Fruit fly (Drosophila melanogaster) whole organism, embryonic: ENCODE measurements around the gene CG11920.

Experiments used
- Ada2b ChIP-seq: fragments of 200-800 bp; sonication (Bioruptor generic); IDR thresholded peaks from 2 replicates; pipeline ENCODE4 v1.3.6; 2022; ENCODE audit warnings: missing biosample characterization, missing genetic modification characterization
- Atf6 ChIP-seq: fragments of 200-800 bp; sonication (Bioruptor generic); IDR thresholded peaks from 2 replicates; pipeline ENCODE4 v1.3.6; 2022; ENCODE audit warnings: missing biosample characterization, missing genetic modification characterization
- Awh ChIP-seq: fragments of 200-800 bp; sonication (Bioruptor generic); IDR thresholded peaks from 2 replicates; pipeline ENCODE4, ENCODE4 v1.3.6; 2022; ENCODE audit warnings: missing biosample characterization, missing genetic modification characterization
- CG10147 ChIP-seq: fragments of 200-800 bp; sonication (Bioruptor generic); optimal IDR thresholded peaks from 2 replicates; lab custom pipeline; 2019; ENCODE audit warnings: missing biosample characterization, mild to moderate bottlenecking, missing genetic modification characterization, moderate library complexity
- CG13424 ChIP-seq: fragments of 200-800 bp; sonication (Bioruptor generic); optimal IDR thresholded peaks from 2 replicates; lab custom pipeline; 2019; ENCODE audit warnings: missing biosample characterization, mild to moderate bottlenecking, missing genetic modification characterization, moderate library complexity
- CG13894 ChIP-seq: fragments of 200-800 bp; sonication (Bioruptor generic); optimal IDR thresholded peaks from 3 replicates; lab custom pipeline; 2018; ENCODE audit warnings: missing biosample characterization, mild to moderate bottlenecking, missing genetic modification characterization, moderate library complexity
- CG14050 ChIP-seq: fragments of 200-800 bp; sonication (Bioruptor generic); IDR thresholded peaks from 3 replicates; pipeline ENCODE4 v1.3.6; 2022; ENCODE audit warnings: missing biosample characterization, missing genetic modification characterization
- CG17361 ChIP-seq: fragments of 200-800 bp; sonication (Bioruptor generic); IDR thresholded peaks from 3 replicates; pipeline ENCODE4 v1.3.6; 2022; ENCODE audit warnings: missing biosample characterization, missing genetic modification characterization
- CG17912 ChIP-seq: fragments of 200-800 bp; sonication (Bioruptor generic); optimal IDR thresholded peaks from 2 replicates; lab custom pipeline; 2018; ENCODE audit warnings: missing biosample characterization, mild to moderate bottlenecking, missing genetic modification characterization
- CG2199 ChIP-seq: fragments of 200-800 bp; sonication (Bioruptor generic); IDR thresholded peaks from 3 replicates; pipeline ENCODE4 v1.3.6; 2022; ENCODE audit warnings: missing biosample characterization, missing genetic modification characterization
- CG31224 ChIP-seq: fragments of 200-800 bp; sonication (Bioruptor generic); IDR thresholded peaks from 2 replicates; pipeline ENCODE4 v1.3.6; 2022; ENCODE audit warnings: missing biosample characterization, missing genetic modification characterization
- CG32532 ChIP-seq: fragments of 200-800 bp; sonication (Bioruptor generic); IDR thresholded peaks from 2 replicates; pipeline ENCODE4 v1.3.6; 2022; ENCODE audit warnings: missing biosample characterization, missing genetic modification characterization
- CG3407 ChIP-seq: fragments of 200-800 bp; sonication (Bioruptor generic); optimal IDR thresholded peaks from 2 replicates; lab custom pipeline; 2018; ENCODE audit warnings: missing biosample characterization, mild to moderate bottlenecking, missing genetic modification characterization
- CG34376 ChIP-seq: fragments of 200-800 bp; sonication (Bioruptor generic); optimal IDR thresholded peaks from 2 replicates; lab custom pipeline; 2018; ENCODE audit warnings: missing biosample characterization, mild to moderate bottlenecking, missing genetic modification characterization
- CG43689 ChIP-seq: fragments of 200-800 bp; sonication (Bioruptor generic); IDR thresholded peaks from 2 replicates; pipeline ENCODE4 v1.3.6; 2022; ENCODE audit warnings: missing biosample characterization, missing genetic modification characterization
- CG4424 ChIP-seq: fragments of 200-800 bp; sonication (Bioruptor generic); optimal IDR thresholded peaks from 3 replicates; lab custom pipeline; 2016; ENCODE audit warnings: missing biosample characterization, missing genetic modification characterization
- CG6689 ChIP-seq: fragments of 200-800 bp; sonication (Bioruptor generic); IDR thresholded peaks from 2 replicates; pipeline ENCODE4 v1.3.6; 2022; ENCODE audit warnings: missing biosample characterization, missing genetic modification characterization
- CG7357 ChIP-seq: fragments of 200-800 bp; sonication (Bioruptor generic); IDR thresholded peaks from 3 replicates; pipeline ENCODE4 v1.3.6; 2022; ENCODE audit warnings: missing biosample characterization, missing genetic modification characterization
- CG7556 ChIP-seq: fragments of 200-800 bp; sonication (Bioruptor generic); optimal IDR thresholded peaks from 2 replicates; lab custom pipeline; 2017; ENCODE audit warnings: missing biosample characterization, mild to moderate bottlenecking, missing genetic modification characterization
- CG8478 ChIP-seq: fragments of >200 bp; optimal IDR thresholded peaks from 2 replicates; lab custom pipeline; 2018
- CG8944 ChIP-seq: fragments of 200-800 bp; sonication (Bioruptor generic); optimal IDR thresholded peaks from 3 replicates; lab custom pipeline; 2016; ENCODE audit warnings: missing biosample characterization, missing genetic modification characterization
- CG9817 ChIP-seq: fragments of 200-800 bp; sonication (Bioruptor generic); optimal IDR thresholded peaks from 2 replicates; lab custom pipeline; 2018; ENCODE audit warnings: missing biosample characterization, mild to moderate bottlenecking, missing genetic modification characterization, moderate library complexity
- Chrac-16 ChIP-seq: fragments of 200-800 bp; sonication (Bioruptor generic); optimal IDR thresholded peaks from 3 replicates; lab custom pipeline; 2016; ENCODE audit warnings: missing biosample characterization, missing genetic modification characterization
- CkIIα-i1 ChIP-seq: fragments of 200-800 bp; sonication (Bioruptor generic); IDR thresholded peaks from 2 replicates; pipeline ENCODE4 v1.3.6; 2022; ENCODE audit warnings: missing biosample characterization, missing genetic modification characterization
- CoRest ChIP-seq: fragments of 200-800 bp; sonication (Bioruptor generic); optimal IDR thresholded peaks from 3 replicates; lab custom pipeline; 2018; ENCODE audit warnings: missing biosample characterization, mild to moderate bottlenecking, missing genetic modification characterization, moderate library complexity
- Dip3 ChIP-seq: fragments of 200-800 bp; sonication (Bioruptor generic); optimal IDR thresholded peaks from 3 replicates; lab custom pipeline; 2016; ENCODE audit warnings: missing biosample characterization, missing genetic modification characterization
- Dll ChIP-seq: fragments of 200-800 bp; sonication (Bioruptor generic); IDR thresholded peaks from 4 replicates; pipeline ENCODE4 v1.3.6; 2022; ENCODE audit warnings: missing biosample characterization, missing genetic modification characterization; ENCODE audit not compliant: partially characterized antibody
- H15 ChIP-seq: fragments of 200-800 bp; sonication (Bioruptor generic); IDR thresholded peaks from 3 replicates; pipeline ENCODE4 v1.3.6; 2022; ENCODE audit warnings: missing biosample characterization, missing genetic modification characterization
- Hand ChIP-seq: fragments of 200-800 bp; sonication (Bioruptor generic); optimal IDR thresholded peaks from 2 replicates; lab custom pipeline; 2017; ENCODE audit warnings: mild to moderate bottlenecking, missing biosample characterization, missing genetic modification reagents, missing genetic modification characterization
- Hr3 ChIP-seq: fragments of 200-800 bp; sonication (Bioruptor generic); optimal IDR thresholded peaks from 3 replicates; lab custom pipeline; 2016; ENCODE audit warnings: missing biosample characterization, missing genetic modification characterization
- Hr39 ChIP-seq: fragments of >200 bp; optimal IDR thresholded peaks from 2 replicates; lab custom pipeline; 2017
- Jarid2 ChIP-seq: fragments of 200-800 bp; sonication (Bioruptor generic); optimal IDR thresholded peaks from 3 replicates; lab custom pipeline; 2017; ENCODE audit warnings: mild to moderate bottlenecking, missing biosample characterization, missing genetic modification reagents, missing genetic modification characterization
- Lim3 ChIP-seq: fragments of 200-800 bp; sonication (Bioruptor generic); IDR thresholded peaks from 2 replicates; pipeline ENCODE4 v1.3.6; 2022; ENCODE audit warnings: missing biosample characterization, missing genetic modification characterization
- Opbp ChIP-seq: fragments of 200-800 bp; sonication (Bioruptor generic); IDR thresholded peaks from 3 replicates; pipeline ENCODE4 v1.3.6; 2022; ENCODE audit warnings: missing biosample characterization, missing genetic modification characterization; ENCODE audit not compliant: partially characterized antibody
- Rfx ChIP-seq: fragments of 200-800 bp; sonication (Bioruptor generic); IDR thresholded peaks from 2 replicates; pipeline ENCODE4 v1.3.6; 2022; ENCODE audit warnings: missing biosample characterization, missing genetic modification characterization
- Sin3A ChIP-seq: fragments of >200 bp; optimal IDR thresholded peaks from 2 replicates; lab custom pipeline; 2018
- ap ChIP-seq: fragments of 200-800 bp; sonication (Bioruptor generic); IDR thresholded peaks from 2 replicates; pipeline ENCODE4 v1.3.6; 2022; ENCODE audit warnings: missing biosample characterization, missing genetic modification characterization
- ase ChIP-seq: fragments of 200-800 bp; sonication (Bioruptor generic); IDR thresholded peaks from 3 replicates; pipeline ENCODE4 v1.3.6; 2022; ENCODE audit warnings: missing biosample characterization, missing genetic modification characterization
- dan ChIP-seq: fragments of 200-800 bp; sonication (Bioruptor generic); IDR thresholded peaks from 2 replicates; pipeline ENCODE4 v1.3.6; 2022; ENCODE audit warnings: missing biosample characterization, missing genetic modification characterization
- dimm ChIP-seq: fragments of 200-800 bp; sonication (Bioruptor generic); IDR thresholded peaks from 2 replicates; pipeline ENCODE4 v1.3.6; 2022; ENCODE audit warnings: missing biosample characterization, missing genetic modification characterization
- fru ChIP-seq: fragments of >200 bp; optimal IDR thresholded peaks from 2 replicates; lab custom pipeline; 2017
- gcm2 ChIP-seq: fragments of 200-800 bp; sonication (Bioruptor generic); optimal IDR thresholded peaks from 2 replicates; lab custom pipeline; 2016; ENCODE audit warnings: missing biosample characterization, missing genetic modification characterization
- gem ChIP-seq: fragments of 200-800 bp; sonication (Bioruptor generic); optimal IDR thresholded peaks from 2 replicates; lab custom pipeline; 2019; ENCODE audit warnings: missing biosample characterization, mild to moderate bottlenecking, missing genetic modification characterization, moderate library complexity
- gro ChIP-seq: fragments of 200-800 bp; sonication (Bioruptor generic); optimal IDR thresholded peaks from 2 replicates; lab custom pipeline; 2016; ENCODE audit warnings: missing biosample characterization, missing genetic modification characterization
- her ChIP-seq: fragments of 200-800 bp; sonication (Bioruptor generic); optimal IDR thresholded peaks from 2 replicates; lab custom pipeline; 2016; ENCODE audit warnings: missing biosample characterization, missing genetic modification characterization
- nerfin-2 ChIP-seq: fragments of 200-800 bp; sonication (Bioruptor generic); IDR thresholded peaks from 2 replicates; pipeline ENCODE4 v1.3.6; 2022; ENCODE audit warnings: missing biosample characterization, missing genetic modification characterization; ENCODE audit not compliant: partially characterized antibody
- org-1 ChIP-seq: fragments of 200-800 bp; sonication (Bioruptor generic); optimal IDR thresholded peaks from 2 replicates; lab custom pipeline; 2017; ENCODE audit warnings: missing biosample characterization, missing genetic modification characterization
- rib ChIP-seq: fragments of 200-800 bp; sonication (Bioruptor generic); IDR thresholded peaks from 2 replicates; pipeline ENCODE4 v1.3.6; 2022; ENCODE audit warnings: missing biosample characterization, missing genetic modification characterization
- run ChIP-seq: fragments of 200-800 bp; sonication (Bioruptor generic); optimal IDR thresholded peaks from 3 replicates; lab custom pipeline; 2018; ENCODE audit warnings: missing biosample characterization, mild to moderate bottlenecking, missing genetic modification characterization
- sens ChIP-seq: fragments of 200-800 bp; sonication (Bioruptor generic); peaks from one replicate; lab custom pipeline; 2016; ENCODE audit warnings: missing biosample characterization, missing genetic modification characterization
- slou ChIP-seq: fragments of 200-800 bp; sonication (Bioruptor generic); optimal IDR thresholded peaks from 3 replicates; lab custom pipeline; 2016; ENCODE audit warnings: missing biosample characterization, missing genetic modification characterization
- wor ChIP-seq: fragments of 200-800 bp; sonication (Bioruptor generic); IDR thresholded peaks from 2 replicates; pipeline ENCODE4 v1.3.6; 2022; ENCODE audit warnings: missing biosample characterization, missing genetic modification characterization
- z ChIP-seq: fragments of 200-800 bp; sonication (Bioruptor generic); IDR thresholded peaks from 3 replicates; pipeline ENCODE4 v1.3.6; 2022; ENCODE audit warnings: missing biosample characterization, missing genetic modification characterization
- zen ChIP-seq: fragments of 200-800 bp; sonication (Bioruptor generic); optimal IDR thresholded peaks from 3 replicates; lab custom pipeline; 2018; ENCODE audit warnings: missing biosample characterization, mild to moderate bottlenecking, missing genetic modification characterization, moderate library complexity
- zen2 ChIP-seq: fragments of 200-800 bp; sonication (Bioruptor generic); IDR thresholded peaks from 3 replicates; pipeline ENCODE4 v1.3.6; 2022; ENCODE audit warnings: missing biosample characterization, missing genetic modification characterization; ENCODE audit not compliant: partially characterized antibody

The CG11920 gene

dm6 chr3R:25074558-25074964 lies at the start of gene CG11920, which contains the start of gene shams:
TSS of gene CG11920 (plus strand) at chr3R:25074877.
TSS of gene shams (minus strand) at chr3R:25074607.
- TF ChIP-seq org-1 (GFP tag; lab: Kevin White, UChicago) = no peak
- TF ChIP-seq CG7556 = no peak
- no peak for TF ChIP-seq wor (GFP tag; lab: Robert Waterston, UW)
- no peak for TF ChIP-seq CG31224 (GFP tag; lab: Robert Waterston, UW)
- TF ChIP-seq ase (GFP tag; lab: Robert Waterston, UW) = no peak
- no peak for TF ChIP-seq Rfx (GFP tag; lab: Robert Waterston, UW)
- TF ChIP-seq nerfin-2 (GFP tag; lab: Robert Waterston, UW) = no peak
- TF ChIP-seq gro (GFP tag; lab: Kevin White, UChicago) = peak; percentile 40
- TF ChIP-seq CG13424 (tag; lab: Kevin White, UChicago) = peak; percentile 12
- no peak for TF ChIP-seq Jarid2 (GFP tag; lab: Kevin White, UChicago)
- no peak for TF ChIP-seq CG9817 (tag; lab: Kevin White, UChicago)
- TF ChIP-seq dimm (GFP tag; lab: Robert Waterston, UW) = no peak
- TF ChIP-seq Atf6 (GFP tag; lab: Robert Waterston, UW) = no peak
- TF ChIP-seq fru = no peak
- no peak for TF ChIP-seq CG17361 (GFP tag; lab: Robert Waterston, UW)
- no peak for TF ChIP-seq dan (GFP tag; lab: Robert Waterston, UW)
- no peak for TF ChIP-seq Hr3 (GFP tag; lab: Kevin White, UChicago)
- no peak for TF ChIP-seq Awh (GFP tag; lab: Robert Waterston, UW)
- TF ChIP-seq CG13894 (tag; lab: Kevin White, UChicago) = no peak
- TF ChIP-seq rib (GFP tag; lab: Robert Waterston, UW) = no peak
- no peak for TF ChIP-seq her
- no peak for TF ChIP-seq run (tag; lab: Kevin White, UChicago)
- no peak for TF ChIP-seq CG3407 (GFP tag; lab: Kevin White, UChicago)
- no peak for TF ChIP-seq Hr39 (lab: Kevin White, UChicago)
- no peak for TF ChIP-seq CG6689
- TF ChIP-seq H15 (GFP tag; lab: Robert Waterston, UW) = no peak
- no peak for TF ChIP-seq Ada2b (GFP tag; lab: Robert Waterston, UW)
- TF ChIP-seq Dll (GFP tag; lab: Robert Waterston, UW) = peak; percentile 73; the same call in 3 of the 4 replicates
- TF ChIP-seq Opbp = peak; percentile 47; the same call in 1 of the 3 replicates
- no peak; the same call in 2 of the 3 replicates for TF ChIP-seq zen2
- no peak for TF ChIP-seq CkIIα-i1
- no peak for TF ChIP-seq CG4424
- no peak for TF ChIP-seq gcm2 (GFP tag; lab: Kevin White, UChicago)
- TF ChIP-seq CG7357 (GFP tag; lab: Robert Waterston, UW) = no peak
- TF ChIP-seq CG2199 (GFP tag; lab: Robert Waterston, UW) = no peak
- TF ChIP-seq Hand (GFP tag; lab: Kevin White, UChicago) = no peak
- peak; percentile 80 for TF ChIP-seq sens
- no peak for TF ChIP-seq Dip3
- no peak for TF ChIP-seq CoRest (tag; lab: Kevin White, UChicago)
- no peak for TF ChIP-seq CG8944 (GFP tag; lab: Kevin White, UChicago)
- no peak for TF ChIP-seq slou (GFP tag; lab: Kevin White, UChicago)
- TF ChIP-seq CG10147 (GFP tag; lab: Kevin White, UChicago) = no peak
- TF ChIP-seq CG43689 (GFP tag; lab: Robert Waterston, UW) = no peak
- TF ChIP-seq CG32532 (GFP tag; lab: Robert Waterston, UW) = no peak
- TF ChIP-seq CG17912 = no peak
- no peak for TF ChIP-seq Lim3
- TF ChIP-seq ap (GFP tag; lab: Robert Waterston, UW) = no peak
- no peak for TF ChIP-seq zen
- no peak for TF ChIP-seq CG8478 (lab: Kevin White, UChicago)
- no peak for TF ChIP-seq CG34376
- TF ChIP-seq CG14050 (GFP tag; lab: Robert Waterston, UW) = no peak
- TF ChIP-seq Chrac-16 (GFP tag; lab: Kevin White, UChicago) = peak; percentile 1
- no peak for TF ChIP-seq Sin3A (lab: Kevin White, UChicago)
- no peak for TF ChIP-seq z (GFP tag; lab: Robert Waterston, UW)
- peak; percentile 57 for TF ChIP-seq gem
